In the genomic region with DNA sequence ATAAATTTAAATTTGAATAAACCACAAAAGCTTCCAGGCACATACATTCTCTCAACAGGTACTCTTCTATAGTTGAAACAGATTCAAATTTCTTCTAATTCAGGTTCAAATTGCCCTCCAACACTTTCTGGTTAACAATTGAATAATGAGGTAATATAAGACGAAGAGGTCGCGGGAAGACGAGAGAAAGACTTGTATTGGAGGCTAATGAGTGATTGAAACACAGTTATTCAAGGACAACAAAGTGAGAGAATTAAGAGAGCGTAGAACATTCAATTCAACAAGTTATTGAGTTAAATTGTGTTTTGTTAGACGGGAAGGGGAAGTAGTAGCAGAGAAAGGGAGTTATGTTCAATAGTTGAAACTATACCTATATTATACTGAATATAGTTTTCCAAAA, we compare ENCODE assay signal across 5 worm cellular contexts.
A peak's percentile ranks its signal among the peaks of the same experiment; 100 is the strongest.
TF ChIP-seq lines count a peak whose summit lies in the region.

No protein-coding gene starts in this region.

TF ChIP-seq in whole organism, L1 larva, 84 proteins besides CTCF, POLR2A, EP300 and RAD21:
- TF ChIP-seq elt-3 (tag; optimal IDR thresholded peaks at IDR 0.05; lab: Kevin White, UChicago) (no peak), sup-37 (GFP tag; optimal IDR thresholded peaks at IDR 0.05; lab: Kevin White, UChicago) (no peak), lin-14 (GFP tag; optimal IDR thresholded peaks at IDR 0.05; lab: Kevin White, UChicago) (peak; percentile 33), nhr-85 (tag; lab: Kevin White, UChicago) (peak; percentile 74), ceh-8 (GFP tag; optimal IDR thresholded peaks at IDR 0.05; lab: Kevin White, UChicago) (no peak), nhr-12 (tag; optimal IDR thresholded peaks at IDR 0.05; lab: Kevin White, UChicago) (no peak), nhr-19 (GFP tag; conservative IDR thresholded peaks at IDR 0.05; lab: Robert Waterston, UW) (0 out of 2 replicates have a peak, but pooled peaks have one; percentile 11), tbx-2 (tag; optimal IDR thresholded peaks at IDR 0.05; lab: Kevin White, UChicago) (no peak)
TF ChIP-seq in whole organism, L1 larva: peak in this region for 3.

TF ChIP-seq in whole organism, L2 larva, 48 proteins besides CTCF, POLR2A, EP300 and RAD21:
- TF ChIP-seq nhr-25 (tag; optimal IDR thresholded peaks at IDR 0.05; lab: Kevin White, UChicago) = peak; percentile 51
- no peak for TF ChIP-seq nhr-23 (tag; optimal IDR thresholded peaks at IDR 0.05; lab: Kevin White, UChicago)
TF ChIP-seq in whole organism, L2 larva: peak in this region for 1.

TF ChIP-seq in whole organism, L3 larva, 47 proteins besides CTCF, POLR2A, EP300 and RAD21:
- TF ChIP-seq nhr-77 (tag; optimal IDR thresholded peaks at IDR 0.05; lab: Kevin White, UChicago) = no peak
- peak; percentile 52 for TF ChIP-seq nhr-25 (tag; optimal IDR thresholded peaks at IDR 0.05; lab: Kevin White, UChicago)
TF ChIP-seq in whole organism, L3 larva: peak in this region for 1.

TF ChIP-seq in whole organism, L4 larva, 104 proteins besides CTCF, POLR2A, EP300 and RAD21:
- no peak for TF ChIP-seq set-16 (GFP tag; IDR thresholded peaks at IDR 0.05; lab: Robert Waterston, UW)
- TF ChIP-seq ama-1 (optimal IDR thresholded peaks at IDR 0.05; lab: Kevin White, UChicago) = no peak
- TF ChIP-seq ces-1 (GFP tag; optimal IDR thresholded peaks at IDR 0.05; lab: Kevin White, UChicago) = peak; percentile 48
- no peak for TF ChIP-seq skn-1 (tag; optimal IDR thresholded peaks at IDR 0.05; lab: Kevin White, UChicago)
- TF ChIP-seq nhr-6 (tag; optimal IDR thresholded peaks at IDR 0.05; lab: Kevin White, UChicago) = no peak
- TF ChIP-seq Y48G9A.11 (GFP tag; IDR thresholded peaks at IDR 0.05; lab: Robert Waterston, UW) = no peak

TF ChIP-seq in whole organism, mixed stage, embryonic, 35 proteins besides CTCF, POLR2A, EP300 and RAD21:
- TF ChIP-seq ces-1 (GFP tag; optimal IDR thresholded peaks at IDR 0.05; lab: Kevin White, UChicago) = peak; percentile 45
- TF ChIP-seq flh-1 (GFP tag; optimal IDR thresholded peaks at IDR 0.05; lab: Kevin White, UChicago) = no peak
